Worm (Caenorhabditis elegans) whole organism, midembryonic: ENCODE measurements around the gene F18G5.6.

Source experiments
- T22C8.4 ChIP-seq: fragments of 200-800 bp; sonication (Bioruptor generic); IDR thresholded peaks from 2 replicates; pipeline ENCODE4 v1.3.6; 2022; ENCODE audit warnings: missing genetic modification characterization, missing compliant biosample characterization
- flt-1 ChIP-seq: fragments of 200-800 bp; sonication (Bioruptor generic); IDR thresholded peaks from 2 replicates; pipeline ENCODE4 v1.3.6; 2022; ENCODE audit warnings: missing genetic modification characterization, missing compliant biosample characterization
- ztf-23 ChIP-seq: fragments of 200-800 bp; sonication (Bioruptor generic); IDR thresholded peaks from 2 replicates; pipeline ENCODE4 v1.3.6; 2022; ENCODE audit warnings: missing genetic modification reagents, missing genetic modification characterization, missing compliant biosample characterization
- ztf-29 ChIP-seq: fragments of 200-800 bp; sonication (Bioruptor generic); IDR thresholded peaks from 2 replicates; pipeline ENCODE4 v1.3.6; 2022; ENCODE audit warnings: missing genetic modification reagents, missing genetic modification characterization, missing compliant biosample characterization

DNA sequence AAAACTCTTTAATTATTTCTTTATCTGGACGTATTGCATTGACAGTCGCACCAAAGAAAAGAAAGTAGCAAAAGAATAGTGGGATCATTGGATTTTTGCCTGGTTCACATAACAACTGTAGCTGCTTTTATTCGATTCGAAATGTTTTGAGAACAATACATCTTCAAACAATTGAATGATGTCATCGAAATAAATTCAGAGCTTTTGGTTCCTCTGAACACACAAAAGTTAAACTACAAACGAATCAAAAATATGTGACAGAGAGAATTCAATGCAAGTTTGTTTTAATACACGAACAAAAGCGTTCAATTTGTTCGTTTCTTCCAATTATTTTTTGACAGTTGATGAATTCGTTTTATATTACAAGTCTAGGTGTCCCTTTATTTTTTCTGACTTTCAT, 47.1 kb upstream of the F18G5.6 start, which contains the start of gene H29C22.1:
- TF ChIP-seq ztf-29 (GFP tag; lab: Robert Waterston, UW) (no peak), T22C8.4 (GFP tag; lab: Robert Waterston, UW) (no peak), ztf-23 (GFP tag; lab: Robert Waterston, UW) (no peak), flt-1 (no peak)
